Fruit fly (Drosophila melanogaster) whole organism, embryonic: ENCODE measurements around the gene CG13962.

Experiments used
- Ada2b ChIP-seq: fragments of 200-800 bp; sonication (Bioruptor generic); IDR thresholded peaks from 2 replicates; pipeline ENCODE4 v1.3.6; 2022; ENCODE audit warnings: missing biosample characterization, missing genetic modification characterization
- CG10565 ChIP-seq: fragments of 200-800 bp; sonication (Bioruptor generic); optimal IDR thresholded peaks from 3 replicates; lab custom pipeline; 2016; ENCODE audit warnings: missing biosample characterization, mild to moderate bottlenecking, missing genetic modification characterization
- CG10959 ChIP-seq: fragments of 200-800 bp; sonication (Bioruptor generic); IDR thresholded peaks from 2 replicates; pipeline ENCODE4 v1.3.6; 2022; ENCODE audit warnings: missing biosample characterization, missing genetic modification characterization
- CG1233 ChIP-seq: fragments of 200-800 bp; sonication (Bioruptor generic); optimal IDR thresholded peaks from 4 replicates; lab custom pipeline; 2018; ENCODE audit warnings: missing biosample characterization, mild to moderate bottlenecking, missing genetic modification characterization
- CG12744 ChIP-seq: fragments of 200-800 bp; sonication (Bioruptor generic); optimal IDR thresholded peaks from 2 replicates; lab custom pipeline; 2016; ENCODE audit warnings: missing biosample characterization, missing genetic modification characterization
- CG15514 ChIP-seq: fragments of 200-800 bp; sonication (Bioruptor generic); optimal IDR thresholded peaks from 3 replicates; lab custom pipeline; 2017; ENCODE audit warnings: missing biosample characterization, missing genetic modification characterization, mild to moderate bottlenecking, moderate library complexity, missing genetic modification reagents
- CG15601 ChIP-seq: fragments of 200-800 bp; sonication (Bioruptor generic); optimal IDR thresholded peaks from 3 replicates; lab custom pipeline; 2019; ENCODE audit warnings: missing biosample characterization, mild to moderate bottlenecking, missing genetic modification characterization, moderate library complexity
- CG17802 ChIP-seq: fragments of 200-800 bp; sonication (Bioruptor generic); optimal IDR thresholded peaks from 2 replicates; lab custom pipeline; 2018; ENCODE audit warnings: missing biosample characterization, mild to moderate bottlenecking, missing genetic modification characterization, moderate library complexity
- CG18476 ChIP-seq: fragments of 200-800 bp; sonication (Bioruptor generic); optimal IDR thresholded peaks from 2 replicates; lab custom pipeline; 2016; ENCODE audit warnings: missing biosample characterization, mild to moderate bottlenecking, missing genetic modification characterization
- CG18619 ChIP-seq: fragments of 200-800 bp; sonication (Bioruptor generic); optimal IDR thresholded peaks from 3 replicates; lab custom pipeline; 2017; ENCODE audit warnings: missing biosample characterization, mild to moderate bottlenecking, missing genetic modification characterization
- CG31365 ChIP-seq: fragments of 200-800 bp; sonication (Bioruptor generic); optimal IDR thresholded peaks from 2 replicates; lab custom pipeline; 2018; ENCODE audit warnings: missing biosample characterization, mild to moderate bottlenecking, missing genetic modification characterization
- CG3838 ChIP-seq: fragments of 200-800 bp; sonication (Bioruptor generic); optimal IDR thresholded peaks from 3 replicates; lab custom pipeline; 2016; ENCODE audit warnings: missing biosample characterization, missing genetic modification characterization
- CG42726 ChIP-seq: fragments of 200-800 bp; sonication (Bioruptor generic); IDR thresholded peaks from 2 replicates; pipeline ENCODE4 v1.3.6; 2022; ENCODE audit warnings: missing biosample characterization, missing genetic modification characterization; ENCODE audit not compliant: partially characterized antibody
- CG4404 ChIP-seq: fragments of 200-800 bp; sonication (Bioruptor generic); IDR thresholded peaks from 2 replicates; pipeline ENCODE4 v1.3.6; 2022; ENCODE audit warnings: missing biosample characterization, missing genetic modification characterization
- CG6175 ChIP-seq: fragments of 200-800 bp; sonication (Bioruptor generic); IDR thresholded peaks from 3 replicates; pipeline ENCODE4 v1.3.6; 2022; ENCODE audit warnings: missing biosample characterization, missing genetic modification characterization
- CG6813 ChIP-seq: fragments of 200-800 bp; sonication (Bioruptor generic); optimal IDR thresholded peaks from 2 replicates; lab custom pipeline; 2017; ENCODE audit warnings: missing biosample characterization, missing genetic modification characterization, mild to moderate bottlenecking, moderate library complexity, missing genetic modification reagents
- CG7556 ChIP-seq: fragments of 200-800 bp; sonication (Bioruptor generic); optimal IDR thresholded peaks from 2 replicates; lab custom pipeline; 2017; ENCODE audit warnings: missing biosample characterization, mild to moderate bottlenecking, missing genetic modification characterization
- CG7839 ChIP-seq: fragments of 200-800 bp; sonication (Bioruptor generic); optimal IDR thresholded peaks from 3 replicates; lab custom pipeline; 2018; ENCODE audit warnings: missing biosample characterization, mild to moderate bottlenecking, missing genetic modification characterization, moderate library complexity
- CG7928 ChIP-seq: fragments of 200-800 bp; sonication (Bioruptor generic); optimal IDR thresholded peaks from 2 replicates; lab custom pipeline; 2017; ENCODE audit warnings: missing biosample characterization, mild to moderate bottlenecking, missing genetic modification characterization
- CG9876 ChIP-seq: fragments of 200-800 bp; sonication (Bioruptor generic); optimal IDR thresholded peaks from 2 replicates; lab custom pipeline; 2016; ENCODE audit warnings: missing biosample characterization, missing genetic modification characterization
- CkIIα-i1 ChIP-seq: fragments of 200-800 bp; sonication (Bioruptor generic); IDR thresholded peaks from 2 replicates; pipeline ENCODE4 v1.3.6; 2022; ENCODE audit warnings: missing biosample characterization, missing genetic modification characterization
- Dfd ChIP-seq, 2 experiments: fragments of >200 bp; optimal IDR thresholded peaks; 2 replicates each; lab custom pipeline; 2017; ENCODE audit warnings: missing biosample characterization in 2 of 2, missing genetic modification characterization in 2 of 2
- E2f1 ChIP-seq: fragments of 200-800 bp; sonication (Bioruptor generic); IDR thresholded peaks from 2 replicates; pipeline ENCODE4 v1.3.6; 2022; ENCODE audit warnings: missing biosample characterization, missing genetic modification characterization
- Gug ChIP-seq: fragments of 200-800 bp; sonication (Bioruptor generic); IDR thresholded peaks from 4 replicates; pipeline ENCODE4 v1.3.6; 2022; ENCODE audit warnings: missing biosample characterization, missing genetic modification characterization
- Nf-YA ChIP-seq: fragments of 200-800 bp; sonication (Bioruptor generic); IDR thresholded peaks from 2 replicates; pipeline ENCODE4 v1.3.6; 2022; ENCODE audit warnings: missing biosample characterization, missing genetic modification characterization
- aop ChIP-seq: fragments of 200-800 bp; sonication (Bioruptor generic); IDR thresholded peaks from 2 replicates; pipeline ENCODE4 v1.3.6; 2022; ENCODE audit warnings: missing biosample characterization, missing genetic modification characterization
- ash1 ChIP-seq: fragments of 200-800 bp; sonication (Bioruptor generic); optimal IDR thresholded peaks from 2 replicates; lab custom pipeline; 2018; ENCODE audit warnings: missing biosample characterization, mild to moderate bottlenecking, missing genetic modification characterization
- bigmax ChIP-seq: fragments of 200-800 bp; sonication (Bioruptor generic); optimal IDR thresholded peaks from 2 replicates; lab custom pipeline; 2018; ENCODE audit warnings: missing biosample characterization, mild to moderate bottlenecking, missing genetic modification characterization
- croc ChIP-seq: fragments of 200-800 bp; sonication (Bioruptor generic); conservative IDR thresholded peaks from 3 replicates; pipeline ENCODE4 v1.3.6; 2022; ENCODE audit warnings: missing biosample characterization, missing genetic modification characterization
- dysf ChIP-seq: fragments of 200-800 bp; sonication (Bioruptor generic); IDR thresholded peaks from 3 replicates; pipeline ENCODE4 v1.3.6; 2022; ENCODE audit warnings: missing biosample characterization, missing genetic modification characterization
- ewg ChIP-seq: fragments of 200-800 bp; sonication (Bioruptor generic); optimal IDR thresholded peaks from 3 replicates; lab custom pipeline; 2017; ENCODE audit warnings: mild to moderate bottlenecking, missing biosample characterization, missing genetic modification reagents, missing genetic modification characterization
- gce ChIP-seq: fragments of 200-800 bp; sonication (Bioruptor generic); IDR thresholded peaks from 3 replicates; pipeline ENCODE4 v1.3.6; 2022; ENCODE audit warnings: missing biosample characterization, missing genetic modification characterization
- gfzf ChIP-seq: fragments of 200-800 bp; sonication (Bioruptor generic); optimal IDR thresholded peaks from 2 replicates; lab custom pipeline; 2016; ENCODE audit warnings: missing biosample characterization, mild to moderate bottlenecking, missing genetic modification characterization, moderate library complexity
- h ChIP-seq: fragments of >200 bp; optimal IDR thresholded peaks from 2 replicates; lab custom pipeline; 2017
- ham ChIP-seq: fragments of 200-800 bp; sonication (Bioruptor generic); IDR thresholded peaks from 2 replicates; pipeline ENCODE4 v1.3.6; 2022; ENCODE audit warnings: missing biosample characterization, missing genetic modification characterization
- inv ChIP-seq: fragments of 200-800 bp; sonication (Bioruptor generic); IDR thresholded peaks from 2 replicates; pipeline ENCODE4 v1.3.6; 2022; ENCODE audit warnings: missing biosample characterization, missing genetic modification characterization; ENCODE audit not compliant: partially characterized antibody
- jumu ChIP-seq: fragments of 200-800 bp; sonication (Bioruptor generic); optimal IDR thresholded peaks from 3 replicates; lab custom pipeline; 2016; ENCODE audit warnings: missing biosample characterization, missing genetic modification characterization
- kni ChIP-seq: fragments of 200-800 bp; sonication (Bioruptor generic); optimal IDR thresholded peaks from 3 replicates; lab custom pipeline; 2017; ENCODE audit warnings: mild to moderate bottlenecking, missing biosample characterization, missing genetic modification reagents, missing genetic modification characterization
- nom ChIP-seq: fragments of 200-800 bp; sonication (Bioruptor generic); optimal IDR thresholded peaks from 2 replicates; lab custom pipeline; 2017; ENCODE audit warnings: missing biosample characterization, missing genetic modification characterization, mild to moderate bottlenecking, moderate library complexity, missing genetic modification reagents
- onecut ChIP-seq: fragments of 200-800 bp; sonication (Bioruptor generic); IDR thresholded peaks from 2 replicates; pipeline ENCODE4 v1.3.6; 2022; ENCODE audit warnings: missing biosample characterization, missing genetic modification characterization
- p53 ChIP-seq: fragments of 200-800 bp; sonication (Bioruptor generic); optimal IDR thresholded peaks from 2 replicates; lab custom pipeline; 2016; ENCODE audit warnings: missing biosample characterization, missing genetic modification characterization
- peb ChIP-seq: fragments of 200-800 bp; sonication (Bioruptor generic); IDR thresholded peaks from 2 replicates; pipeline ENCODE4 v1.3.6; 2022; ENCODE audit warnings: missing biosample characterization, missing genetic modification characterization
- pfk ChIP-seq: fragments of 200-800 bp; sonication (Bioruptor generic); optimal IDR thresholded peaks from 2 replicates; lab custom pipeline; 2018; ENCODE audit warnings: missing biosample characterization, mild to moderate bottlenecking, missing genetic modification characterization, moderate library complexity
- phol ChIP-seq: fragments of 200-800 bp; sonication (Bioruptor generic); optimal IDR thresholded peaks from 3 replicates; lab custom pipeline; 2018; ENCODE audit warnings: missing biosample characterization, mild to moderate bottlenecking, missing genetic modification characterization, moderate library complexity
- rib ChIP-seq: fragments of 200-800 bp; sonication (Bioruptor generic); IDR thresholded peaks from 2 replicates; pipeline ENCODE4 v1.3.6; 2022; ENCODE audit warnings: missing biosample characterization, missing genetic modification characterization
- row ChIP-seq: fragments of 200-800 bp; sonication (Bioruptor generic); IDR thresholded peaks from 3 replicates; pipeline ENCODE4 v1.3.6; 2022; ENCODE audit warnings: missing biosample characterization, missing genetic modification characterization
- sens ChIP-seq: fragments of 200-800 bp; sonication (Bioruptor generic); peaks from one replicate; lab custom pipeline; 2016; ENCODE audit warnings: missing biosample characterization, missing genetic modification characterization
- sima ChIP-seq: fragments of 200-800 bp; sonication (Bioruptor generic); optimal IDR thresholded peaks from 2 replicates; lab custom pipeline; 2016; ENCODE audit warnings: missing biosample characterization, missing genetic modification characterization
- slou ChIP-seq: fragments of 200-800 bp; sonication (Bioruptor generic); optimal IDR thresholded peaks from 3 replicates; lab custom pipeline; 2016; ENCODE audit warnings: missing biosample characterization, missing genetic modification characterization
- stwl ChIP-seq: fragments of 200-800 bp; sonication (Bioruptor generic); optimal IDR thresholded peaks from 3 replicates; lab custom pipeline; 2018; ENCODE audit warnings: missing biosample characterization, mild to moderate bottlenecking, missing genetic modification characterization, moderate library complexity
- twi ChIP-seq: fragments of 200-800 bp; optimal IDR thresholded peaks from 2 replicates; lab custom pipeline; 2019; ENCODE audit warnings: missing biosample characterization, mild to moderate bottlenecking, missing genetic modification characterization, moderate library complexity
- wor ChIP-seq: fragments of 200-800 bp; sonication (Bioruptor generic); IDR thresholded peaks from 2 replicates; pipeline ENCODE4 v1.3.6; 2022; ENCODE audit warnings: missing biosample characterization, missing genetic modification characterization
- zen2 ChIP-seq: fragments of 200-800 bp; sonication (Bioruptor generic); IDR thresholded peaks from 3 replicates; pipeline ENCODE4 v1.3.6; 2022; ENCODE audit warnings: missing biosample characterization, missing genetic modification characterization; ENCODE audit not compliant: partially characterized antibody
- zf30C ChIP-seq: fragments of 200-800 bp; sonication (Bioruptor generic); optimal IDR thresholded peaks from 3 replicates; lab custom pipeline; 2018; ENCODE audit warnings: missing biosample characterization, mild to moderate bottlenecking, missing genetic modification characterization

The CG13962 gene

DNA sequence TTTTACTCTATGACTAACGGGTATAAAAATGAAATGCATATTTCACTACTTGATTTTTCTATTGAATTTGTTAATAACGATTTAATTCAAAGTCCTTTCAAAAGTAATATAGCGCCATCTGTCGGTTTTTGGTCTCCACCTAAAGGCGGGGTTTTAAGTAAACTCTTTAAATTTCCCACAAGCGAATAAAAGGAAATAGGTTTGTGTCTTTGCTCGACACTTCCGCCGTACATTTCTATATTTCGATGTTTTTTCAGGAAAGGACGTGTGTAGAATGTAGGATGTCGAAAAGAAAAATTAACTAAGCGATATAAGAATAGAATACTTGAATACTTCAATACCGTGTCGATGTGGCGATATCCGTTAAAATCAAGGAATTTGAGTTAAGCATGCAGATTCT, 2.8 kb upstream of the CG13962 start (continued):
- TF ChIP-seq CG1233 (GFP tag; lab: Kevin White, UChicago) (peak; percentile 11), nom (GFP tag; lab: Kevin White, UChicago) (no peak), p53 (GFP tag; lab: Kevin White, UChicago) (no peak), pfk (GFP tag; lab: Kevin White, UChicago) (peak; percentile 10), CG10959 (GFP tag; lab: Robert Waterston, UW) (no peak), CG42726 (GFP tag; lab: Robert Waterston, UW) (0 out of 2 replicates have a peak, but pooled peaks have one; percentile 40), CG12744 (no peak), Ada2b (no peak), bigmax (GFP tag; lab: Kevin White, UChicago) (no peak), CG15601 (tag; lab: Kevin White, UChicago) (peak; percentile 34), Nf-YA (GFP tag; lab: Robert Waterston, UW) (no peak), E2f1 (no peak), CG6175 (GFP tag; lab: Robert Waterston, UW) (no peak), CG31365 (tag; lab: Kevin White, UChicago) (peak; percentile 31), peb (GFP tag; lab: Robert Waterston, UW) (no peak), croc (no peak), ash1 (GFP tag; lab: Kevin White, UChicago) (no peak), rib (GFP tag; lab: Robert Waterston, UW) (no peak), phol (peak; percentile 42), CG3838 (no peak), CG10565 (GFP tag; lab: Kevin White, UChicago) (no peak), zen2 (GFP tag; lab: Robert Waterston, UW) (no peak), CG15514 (peak; percentile 8), Dfd (GFP tag; optimal IDR thresholded peaks at IDR 0.05; lab: Kevin White, UChicago) (no peak), ham (no peak), CG18619 (GFP tag; lab: Kevin White, UChicago) (no peak), CG7928 (GFP tag; lab: Kevin White, UChicago) (no peak), CkIIα-i1 (GFP tag; lab: Robert Waterston, UW) (no peak), gfzf (GFP tag; lab: Kevin White, UChicago) (peak; percentile 7), kni (no peak), CG9876 (GFP tag; lab: Kevin White, UChicago) (no peak), CG17802 (tag; lab: Kevin White, UChicago) (no peak), onecut (no peak), sima (GFP tag; lab: Kevin White, UChicago) (no peak), CG7839 (tag; lab: Kevin White, UChicago) (peak; percentile 15), dysf (GFP tag; lab: Robert Waterston, UW) (no peak), ewg (GFP tag; lab: Kevin White, UChicago) (no peak)

DNA sequence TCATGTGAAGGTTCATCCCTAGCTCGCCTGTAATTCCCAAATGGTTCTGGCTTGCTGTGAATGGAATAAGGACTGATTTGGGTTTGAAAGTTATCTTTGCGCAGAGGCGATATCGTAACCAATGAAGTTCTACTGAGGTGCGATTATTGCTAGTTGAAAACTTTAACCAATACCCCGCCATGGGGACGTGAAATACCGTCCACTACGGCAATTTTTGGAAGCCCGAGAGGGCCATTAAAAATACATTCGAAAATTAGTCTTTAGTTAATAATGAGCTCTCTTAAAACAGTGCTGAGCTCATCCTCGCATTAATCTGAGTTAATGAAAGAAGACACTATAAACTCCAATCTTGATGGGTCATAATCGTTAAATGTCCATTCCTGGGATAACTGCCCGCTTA, 3.7 kb downstream of the CG13962 start:
- TF ChIP-seq CG7556 (GFP tag; lab: Kevin White, UChicago): no peak
- no peak for TF ChIP-seq slou (GFP tag; lab: Kevin White, UChicago)
- no peak for TF ChIP-seq CG6813 (GFP tag; lab: Kevin White, UChicago)
- TF ChIP-seq jumu (GFP tag; lab: Kevin White, UChicago): no peak
- TF ChIP-seq twi (tag; lab: Kevin White, UChicago): no peak
- TF ChIP-seq sens (GFP tag; lab: Kevin White, UChicago): peak; percentile 55
- no peak for TF ChIP-seq gce (GFP tag; lab: Robert Waterston, UW)
- no peak for TF ChIP-seq CG18476 (GFP tag; lab: Kevin White, UChicago)
- no peak for TF ChIP-seq stwl (tag; lab: Kevin White, UChicago)
- TF ChIP-seq inv (GFP tag; lab: Robert Waterston, UW): no peak
- TF ChIP-seq Gug: no peak
- no peak for TF ChIP-seq wor
- no peak for TF ChIP-seq zf30C (GFP tag; lab: Kevin White, UChicago)
- no peak for TF ChIP-seq aop (GFP tag; lab: Robert Waterston, UW)
- no peak for TF ChIP-seq h (lab: Kevin White, UChicago)
- no peak for TF ChIP-seq CG4404 (GFP tag; lab: Robert Waterston, UW)
- TF ChIP-seq row (GFP tag; lab: Robert Waterston, UW): no peak
